Worm (Caenorhabditis elegans) whole organism, L4 larva: ENCODE data around the gene C52G5.2.

Experiments used
- D1046.2 ChIP-seq: fragments of 200-800 bp; sonication (Bioruptor generic); IDR thresholded peaks from 2 replicates; pipeline ENCODE4 v1.3.6; 2022; ENCODE audit warnings: missing genetic modification characterization, missing compliant biosample characterization
- F10B5.3 ChIP-seq: sonication (generic microtip); optimal IDR thresholded peaks from 2 replicates; lab custom pipeline; 2016; ENCODE audit warnings: mild to moderate bottlenecking, missing genetic modification characterization, missing compliant biosample characterization
- F44E2.7 ChIP-seq: fragments of 200-800 bp; sonication (Bioruptor generic); IDR thresholded peaks from 2 replicates; pipeline ENCODE4 v2.1.2; 2022; ENCODE audit warnings: missing genetic modification characterization, missing compliant biosample characterization
- T26A8.4 ChIP-seq: fragments of 200-800 bp; sonication (Bioruptor generic); IDR thresholded peaks from 2 replicates; pipeline ENCODE4 v1.3.6; 2022; ENCODE audit warnings: missing genetic modification characterization, missing compliant biosample characterization
- Y5F2A.4 ChIP-seq: fragments of 200-800 bp; sonication (Bioruptor generic); optimal IDR thresholded peaks from 2 replicates; lab custom pipeline; 2018; ENCODE audit warnings: mild to moderate bottlenecking, missing genetic modification characterization, missing compliant biosample characterization
- ZK546.5 ChIP-seq, 2 experiments: sonication (generic microtip); optimal IDR thresholded peaks; 2 replicates each; lab custom pipeline; 2017; ENCODE audit warnings: missing biosample characterization in 2 of 2, missing genetic modification characterization in 2 of 2
- attf-4 ChIP-seq: sonication (generic microtip); optimal IDR thresholded peaks from 3 replicates; lab custom pipeline; 2017; ENCODE audit warnings: missing biosample characterization, missing genetic modification characterization
- ceh-20 ChIP-seq: fragments of 200-800 bp; sonication (Bioruptor generic); IDR thresholded peaks from 2 replicates; pipeline ENCODE4 v1.3.6; 2022; ENCODE audit warnings: missing genetic modification reagents, missing genetic modification characterization, missing compliant biosample characterization
- ceh-44 ChIP-seq: fragments of 200-800 bp; sonication (Bioruptor generic); IDR thresholded peaks from 2 replicates; pipeline ENCODE4 v1.3.6; 2022; ENCODE audit warnings: missing genetic modification reagents, missing genetic modification characterization, missing compliant biosample characterization
- ceh-62 ChIP-seq: sonication (generic microtip); optimal IDR thresholded peaks from 2 replicates; lab custom pipeline; 2017; ENCODE audit warnings: missing biosample characterization, missing genetic modification characterization
- ctbp-1 ChIP-seq: fragments of 200-800 bp; sonication (Bioruptor generic); IDR thresholded peaks from 2 replicates; pipeline ENCODE4 v1.3.6; 2022; ENCODE audit warnings: missing genetic modification reagents, missing genetic modification characterization, missing compliant biosample characterization
- daf-16 ChIP-seq, 3 experiments: sonication (generic microtip); optimal IDR thresholded peaks; 2 replicates each; lab custom pipeline; 2016 to 2017; ENCODE audit warnings: missing genetic modification characterization in 3 of 3, missing genetic modification reagents in 3 of 3, mild to moderate bottlenecking in 2 of 3, missing compliant biosample characterization in 2 of 3, missing biosample characterization in 1 of 3, moderate library complexity in 1 of 3
- daf-8 ChIP-seq: fragments of 200-800 bp; sonication (Bioruptor generic); IDR thresholded peaks from 2 replicates; pipeline ENCODE4 v1.3.6; 2022; ENCODE audit warnings: missing genetic modification characterization, missing compliant biosample characterization
- dmd-8 ChIP-seq: fragments of 200-800 bp; sonication (Bioruptor generic); IDR thresholded peaks from 2 replicates; pipeline ENCODE4 v1.3.6; 2022; ENCODE audit warnings: missing genetic modification characterization, missing compliant biosample characterization
- egl-27 ChIP-seq: sonication (generic microtip); optimal IDR thresholded peaks from 3 replicates; lab custom pipeline; 2017; ENCODE audit warnings: missing biosample characterization, missing genetic modification reagents, missing genetic modification characterization
- fkh-10 ChIP-seq: fragments of 150-350 bp; optimal IDR thresholded peaks from 2 replicates; lab custom pipeline; 2014; ENCODE audit warnings: missing biosample characterization, missing genetic modification reagents, missing genetic modification characterization
- gei-8 ChIP-seq: fragments of 200-800 bp; sonication (Bioruptor generic); optimal IDR thresholded peaks from 2 replicates; lab custom pipeline; 2018; ENCODE audit warnings: mild to moderate bottlenecking, missing genetic modification characterization, missing compliant biosample characterization
- hlh-11 ChIP-seq: fragments of 200-800 bp; sonication (Bioruptor generic); optimal IDR thresholded peaks from 2 replicates; lab custom pipeline; 2018; ENCODE audit warnings: mild to moderate bottlenecking, missing genetic modification characterization, missing compliant biosample characterization
- hlh-30 ChIP-seq: sonication (generic microtip); optimal IDR thresholded peaks from 2 replicates; lab custom pipeline; 2017; ENCODE audit warnings: antibody characterized with exemption, mild to moderate bottlenecking, missing genetic modification characterization, missing compliant biosample characterization; ENCODE audit not compliant: insufficient read depth
- jun-1 ChIP-seq: fragments of 150-350 bp; optimal IDR thresholded peaks from 2 replicates; lab custom pipeline; 2014; ENCODE audit warnings: missing biosample characterization, missing genetic modification reagents, missing genetic modification characterization
- lim-7 ChIP-seq: fragments of 200-800 bp; sonication (Bioruptor generic); IDR thresholded peaks from 2 replicates; pipeline ENCODE4 v1.3.6; 2022; ENCODE audit warnings: missing genetic modification characterization, missing compliant biosample characterization
- lin-29 ChIP-seq: fragments of 200-800 bp; sonication (Bioruptor generic); IDR thresholded peaks from 2 replicates; pipeline ENCODE4 v1.3.6; 2022; ENCODE audit warnings: missing genetic modification reagents, missing genetic modification characterization, missing compliant biosample characterization
- lir-3 ChIP-seq: sonication (generic microtip); optimal IDR thresholded peaks from 2 replicates; lab custom pipeline; 2016; ENCODE audit warnings: mild to moderate bottlenecking, missing genetic modification characterization, missing compliant biosample characterization
- lsy-2 ChIP-seq, 2 experiments: fragments of 150-350 bp in 1 of 2; sonication (generic microtip) in 1 of 2; optimal IDR thresholded peaks; 2 replicates each; lab custom pipeline; 2014 to 2017; ENCODE audit warnings: missing biosample characterization in 2 of 2, missing genetic modification characterization in 2 of 2
- madf-5 ChIP-seq, 2 experiments: fragments of 200-800 bp; sonication (Bioruptor generic); IDR thresholded peaks; 2 replicates each; pipeline ENCODE4 v1.3.6; 2022; ENCODE audit warnings: missing compliant biosample characterization in 2 of 2, missing genetic modification characterization in 2 of 2
- mdl-1 ChIP-seq, 2 experiments: fragments of 150-350 bp in 1 of 2; sonication (generic microtip) in 1 of 2; optimal IDR thresholded peaks; 2 replicates each; lab custom pipeline; 2014 to 2017; ENCODE audit warnings: missing biosample characterization in 2 of 2, missing genetic modification characterization in 2 of 2
- mep-1 ChIP-seq: fragments of 150-350 bp; sonication (generic microtip); optimal IDR thresholded peaks from 3 replicates; lab custom pipeline; 2014; ENCODE audit warnings: missing biosample characterization, missing genetic modification characterization
- mxl-3 ChIP-seq: fragments of 200-800 bp; sonication (Bioruptor generic); optimal IDR thresholded peaks from 2 replicates; lab custom pipeline; 2018; ENCODE audit warnings: mild to moderate bottlenecking, missing genetic modification characterization, missing compliant biosample characterization
- nhr-10 ChIP-seq: fragments of 150-350 bp; optimal IDR thresholded peaks from 2 replicates; lab custom pipeline; 2014; ENCODE audit warnings: missing biosample characterization, missing genetic modification characterization
- nhr-102 ChIP-seq: sonication (generic microtip); optimal IDR thresholded peaks from 2 replicates; lab custom pipeline; 2016; ENCODE audit warnings: mild to moderate bottlenecking, missing genetic modification characterization, moderate library complexity, missing compliant biosample characterization
- nhr-11 ChIP-seq: fragments of 150-350 bp; optimal IDR thresholded peaks from 2 replicates; lab custom pipeline; 2014; ENCODE audit warnings: missing biosample characterization, missing genetic modification characterization
- nhr-42 ChIP-seq: fragments of 200-800 bp; sonication (Bioruptor generic); IDR thresholded peaks from 2 replicates; pipeline ENCODE4 v1.3.6; 2022; ENCODE audit warnings: missing genetic modification characterization, missing compliant biosample characterization
- nhr-48 ChIP-seq: sonication (generic microtip); optimal IDR thresholded peaks from 2 replicates; lab custom pipeline; 2016; ENCODE audit warnings: mild to moderate bottlenecking, missing genetic modification characterization, missing compliant biosample characterization
- nhr-76 ChIP-seq: fragments of 150-350 bp; optimal IDR thresholded peaks from 2 replicates; lab custom pipeline; 2014; ENCODE audit warnings: missing biosample characterization, missing genetic modification characterization
- php-3 ChIP-seq: fragments of 200-800 bp; sonication (Bioruptor generic); IDR thresholded peaks from 2 replicates; pipeline ENCODE4 v1.3.6; 2022; ENCODE audit warnings: missing genetic modification reagents, missing genetic modification characterization, missing compliant biosample characterization
- saeg-2 ChIP-seq: fragments of 200-800 bp; sonication (Bioruptor generic); IDR thresholded peaks from 2 replicates; pipeline ENCODE4 v1.3.6; 2022; ENCODE audit warnings: missing genetic modification reagents, missing genetic modification characterization, missing compliant biosample characterization
- sdz-12 ChIP-seq: fragments of 200-800 bp; sonication (Bioruptor generic); optimal IDR thresholded peaks from 2 replicates; lab custom pipeline; 2018; ENCODE audit warnings: mild to moderate bottlenecking, missing genetic modification characterization, missing compliant biosample characterization
- set-16 ChIP-seq: fragments of 200-800 bp; sonication (Bioruptor generic); IDR thresholded peaks from 2 replicates; pipeline ENCODE4 v1.3.6; 2022; ENCODE audit warnings: missing genetic modification reagents, missing genetic modification characterization, missing compliant biosample characterization
- snpc-1.2 ChIP-seq: fragments of 200-800 bp; sonication (Bioruptor generic); IDR thresholded peaks from 2 replicates; pipeline ENCODE4 v1.3.6; 2022; ENCODE audit warnings: missing genetic modification reagents, missing genetic modification characterization, missing compliant biosample characterization
- tag-97 ChIP-seq: fragments of 200-800 bp; sonication (Bioruptor generic); IDR thresholded peaks from 2 replicates; pipeline ENCODE4 v1.3.6; 2022; ENCODE audit warnings: missing genetic modification characterization, missing compliant biosample characterization
- unc-130 ChIP-seq: sonication (generic microtip); optimal IDR thresholded peaks from 2 replicates; lab custom pipeline; 2016; ENCODE audit warnings: missing genetic modification reagents, missing genetic modification characterization, missing compliant biosample characterization
- zfp-3 ChIP-seq: fragments of 200-800 bp; sonication (Bioruptor generic); conservative IDR thresholded peaks from 2 replicates; pipeline ENCODE4 v1.3.6; 2022; ENCODE audit warnings: missing genetic modification reagents, missing genetic modification characterization, missing compliant biosample characterization
- zip-11 ChIP-seq: fragments of 200-800 bp; sonication (Bioruptor generic); IDR thresholded peaks from 2 replicates; pipeline ENCODE4 v1.3.6; 2022; ENCODE audit warnings: missing genetic modification characterization, missing compliant biosample characterization
- zip-2 ChIP-seq: fragments of 150-350 bp; optimal IDR thresholded peaks from 2 replicates; lab custom pipeline; 2014; ENCODE audit warnings: missing biosample characterization, missing genetic modification characterization

Gene C52G5.2

DNA sequence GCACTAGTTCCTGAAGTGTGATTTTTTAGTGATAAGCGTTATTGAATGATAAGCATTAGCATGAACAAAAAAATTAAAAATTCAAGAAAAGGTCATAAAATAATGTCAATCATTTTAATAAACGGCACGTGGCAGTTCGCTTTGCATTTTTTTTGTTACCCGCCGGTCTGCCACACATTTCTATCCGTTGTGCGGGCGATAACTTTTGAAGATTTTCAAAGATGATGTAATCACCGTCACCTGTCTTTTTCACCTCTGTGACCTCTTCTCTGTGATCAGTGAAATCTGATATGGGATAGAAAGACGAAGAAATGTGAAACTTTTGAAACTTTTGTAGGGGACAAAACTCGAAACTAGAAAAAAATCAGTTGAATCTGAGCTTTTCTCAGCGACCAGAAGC, 34.8 kb downstream of the C52G5.2 start (continued):
- TF ChIP-seq mep-1 (tag; lab: Kevin White, UChicago): no peak

ce11 chrX:12881174-12881573, 38.1 kb downstream of the C52G5.2 start:
- TF ChIP-seq madf-5 (GFP tag; IDR thresholded peaks at IDR 0.05; lab: Robert Waterston, UW) (0 out of 4 replicates have a peak, but pooled peaks of 1 of the 2 experiments have one; percentile 30), lim-7 (GFP tag; lab: Robert Waterston, UW) (no peak), hlh-30 (no peak), zip-11 (GFP tag; lab: Robert Waterston, UW) (no peak), daf-8 (GFP tag; lab: Robert Waterston, UW) (no peak), dmd-8 (GFP tag; lab: Robert Waterston, UW) (no peak), jun-1 (tag; lab: Kevin White, UChicago) (no peak)

DNA sequence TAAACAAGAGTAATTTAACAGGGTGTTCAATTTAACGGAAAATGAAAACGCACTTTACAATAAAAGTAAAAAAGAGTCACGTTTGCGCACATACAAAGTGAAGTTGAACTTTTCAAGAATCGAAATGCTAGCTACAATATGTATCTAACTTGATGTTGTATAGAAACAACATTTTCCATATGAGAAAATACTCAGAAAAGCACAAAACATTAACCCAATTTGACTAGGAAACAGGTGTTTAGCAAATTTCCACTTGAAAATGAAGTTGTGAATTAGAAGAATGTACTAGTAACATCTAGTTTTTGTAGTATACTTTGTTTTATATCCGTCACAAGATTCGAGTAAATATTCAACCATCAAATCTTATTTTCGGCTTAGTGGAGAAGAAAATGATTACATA, 41.8 kb downstream of the C52G5.2 start, which contains the start of gene gpc-1:
Gene gpc-1, minus strand, starts transcription at position 117 of the 400 bp plus-strand sequence.
- TF ChIP-seq nhr-11 (tag; lab: Kevin White, UChicago) (peak; percentile 41), nhr-102 (no peak)

DNA sequence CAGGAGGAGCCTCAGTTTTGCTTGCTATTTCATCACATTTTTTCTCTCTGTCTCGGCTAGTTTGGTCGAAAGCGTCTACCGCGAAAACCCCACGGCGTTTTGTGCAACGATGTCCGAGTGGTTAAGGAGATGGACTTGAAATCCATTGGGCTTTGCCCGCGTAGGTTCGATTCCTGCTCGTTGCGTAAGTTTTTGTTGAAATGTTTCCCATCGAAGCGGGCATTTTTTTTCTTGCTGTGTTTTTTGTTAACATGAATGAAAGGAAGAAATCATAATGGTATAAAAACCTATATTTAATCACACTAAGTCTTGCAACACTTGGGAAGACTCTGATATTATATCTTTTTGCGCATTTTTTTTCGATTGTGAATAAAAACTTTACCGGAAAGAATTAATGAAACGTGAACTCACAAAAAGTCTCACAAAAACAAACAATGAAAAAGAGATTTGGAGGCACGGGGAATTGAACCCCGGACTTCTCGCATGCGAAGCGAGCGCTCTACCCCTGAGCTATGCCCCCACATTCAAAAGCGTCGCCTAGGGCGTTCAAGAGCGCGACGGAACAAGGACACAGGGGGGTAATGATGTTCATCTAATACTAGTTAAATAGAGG, 46.8 kb downstream of the C52G5.2 start:
- TF ChIP-seq zfp-3 (GFP tag; lab: Robert Waterston, UW) (peak; percentile 61), gei-8 (GFP tag; lab: Kevin White, UChicago) (peak; percentile 33), nhr-76 (tag; lab: Kevin White, UChicago) (no peak), mdl-1 (tag; optimal IDR thresholded peaks at IDR 0.05; lab: Kevin White, UChicago) (no peak), saeg-2 (peak; percentile 86), nhr-42 (GFP tag; lab: Robert Waterston, UW) (peak; percentile 74; the same call in 1 of the 2 replicates), T26A8.4 (peak; percentile 68), sdz-12 (peak; percentile 91), zip-11 (GFP tag; lab: Robert Waterston, UW) (no peak), snpc-1.2 (GFP tag; lab: Robert Waterston, UW) (peak; percentile 73), ceh-44 (peak; percentile 59), mxl-3 (GFP tag; lab: Kevin White, UChicago) (peak; percentile 51), tag-97 (GFP tag; lab: Robert Waterston, UW) (no peak), Y5F2A.4 (no peak), lin-29 (GFP tag; lab: Robert Waterston, UW) (no peak), unc-130 (GFP tag; lab: Kevin White, UChicago) (no peak), ZK546.5 (tag; optimal IDR thresholded peaks at IDR 0.05; lab: Kevin White, UChicago) (no peak), D1046.2 (0 out of 2 replicates have a peak, but pooled peaks have one; percentile 73), ceh-20 (GFP tag; lab: Robert Waterston, UW) (peak; percentile 59; the same call in 1 of the 2 replicates), dmd-8 (GFP tag; lab: Robert Waterston, UW) (peak; percentile 72; the same call in 1 of the 2 replicates), php-3 (GFP tag; lab: Robert Waterston, UW) (peak; percentile 56; the same call in 1 of the 2 replicates), daf-16 (GFP tag; optimal IDR thresholded peaks at IDR 0.05; lab: Kevin White, UChicago) (peak; percentile 58 to 65), daf-16 (tag; optimal IDR thresholded peaks at IDR 0.05; lab: Kevin White, UChicago) (peak; percentile 45), lir-3 (tag; lab: Kevin White, UChicago) (peak; percentile 47), zip-2 (tag; lab: Kevin White, UChicago) (peak; percentile 61), egl-27 (tag; lab: Kevin White, UChicago) (no peak), F44E2.7 (GFP tag; lab: Robert Waterston, UW) (peak; percentile 74; the same call in 1 of the 2 replicates), F10B5.3 (tag; lab: Kevin White, UChicago) (peak; percentile 57), fkh-10 (GFP tag; lab: Kevin White, UChicago) (no peak), hlh-11 (tag; lab: Kevin White, UChicago) (peak; percentile 28), lsy-2 (tag; optimal IDR thresholded peaks at IDR 0.05; lab: Kevin White, UChicago) (peak; percentile 64 to 65), nhr-48 (tag; lab: Kevin White, UChicago) (peak; percentile 74), nhr-10 (tag; lab: Kevin White, UChicago) (no peak), set-16 (GFP tag; lab: Robert Waterston, UW) (0 out of 2 replicates have a peak, but pooled peaks have one; percentile 20), nhr-102 (peak; percentile 80), ceh-62 (tag; lab: Kevin White, UChicago) (no peak), attf-4 (tag; lab: Kevin White, UChicago) (peak; percentile 32), ctbp-1 (peak; percentile 71)
